Fruit fly (Drosophila melanogaster) whole organism, embryonic: Measurements from ENCODE around the gene Hand.
A peak's percentile ranks its signal among the peaks of the same experiment; 100 is the strongest.

Experiments
- ATbp ChIP-seq: fragments of 200-800 bp; sonication (Bioruptor generic); optimal IDR thresholded peaks from 2 replicates; lab custom pipeline; 2017; ENCODE audit warnings: missing biosample characterization, mild to moderate bottlenecking, missing genetic modification characterization, missing genetic modification reagents
- C15 ChIP-seq: fragments of 200-800 bp; sonication (Bioruptor generic); IDR thresholded peaks from 3 replicates; pipeline ENCODE4 v1.3.6; 2022; ENCODE audit warnings: missing biosample characterization, missing genetic modification characterization
- CG10321 ChIP-seq: fragments of 200-800 bp; sonication (Bioruptor generic); IDR thresholded peaks from 2 replicates; pipeline ENCODE4 v1.3.6; 2022; ENCODE audit warnings: missing biosample characterization, missing genetic modification characterization
- CG11456 ChIP-seq: fragments of 200-800 bp; sonication (Bioruptor generic); IDR thresholded peaks from 3 replicates; pipeline ENCODE4 v1.3.6; 2022; ENCODE audit warnings: missing biosample characterization, missing genetic modification characterization
- CG12104 ChIP-seq: fragments of 200-800 bp; sonication (Bioruptor generic); optimal IDR thresholded peaks from 3 replicates; lab custom pipeline; 2016; ENCODE audit warnings: missing biosample characterization, missing genetic modification characterization
- CG14050 ChIP-seq: fragments of 200-800 bp; sonication (Bioruptor generic); IDR thresholded peaks from 3 replicates; pipeline ENCODE4 v1.3.6; 2022; ENCODE audit warnings: missing biosample characterization, missing genetic modification characterization
- CG15073 ChIP-seq: fragments of 200-800 bp; sonication (Bioruptor generic); optimal IDR thresholded peaks from 2 replicates; lab custom pipeline; 2016; ENCODE audit warnings: missing biosample characterization, missing genetic modification characterization
- CG15696 ChIP-seq: fragments of 200-800 bp; sonication (Bioruptor generic); optimal IDR thresholded peaks from 2 replicates; lab custom pipeline; 2019; ENCODE audit warnings: missing biosample characterization, mild to moderate bottlenecking, missing genetic modification characterization, moderate library complexity
- CG17568 ChIP-seq: fragments of 200-800 bp; sonication (Bioruptor generic); optimal IDR thresholded peaks from 2 replicates; lab custom pipeline; 2018; ENCODE audit warnings: missing biosample characterization, mild to moderate bottlenecking, missing genetic modification characterization, moderate library complexity
- CG18262 ChIP-seq: fragments of 200-800 bp; optimal IDR thresholded peaks from 3 replicates; lab custom pipeline; 2019; ENCODE audit warnings: missing biosample characterization, mild to moderate bottlenecking, missing genetic modification characterization, moderate library complexity
- CG18619 ChIP-seq: fragments of 200-800 bp; sonication (Bioruptor generic); optimal IDR thresholded peaks from 3 replicates; lab custom pipeline; 2017; ENCODE audit warnings: missing biosample characterization, mild to moderate bottlenecking, missing genetic modification characterization
- CG32532 ChIP-seq: fragments of 200-800 bp; sonication (Bioruptor generic); IDR thresholded peaks from 2 replicates; pipeline ENCODE4 v1.3.6; 2022; ENCODE audit warnings: missing biosample characterization, missing genetic modification characterization
- CG33557 ChIP-seq: fragments of 200-800 bp; sonication (Bioruptor generic); optimal IDR thresholded peaks from 2 replicates; lab custom pipeline; 2019; ENCODE audit warnings: missing biosample characterization, mild to moderate bottlenecking, missing genetic modification characterization, moderate library complexity
- CG4424 ChIP-seq: fragments of 200-800 bp; sonication (Bioruptor generic); optimal IDR thresholded peaks from 3 replicates; lab custom pipeline; 2016; ENCODE audit warnings: missing biosample characterization, missing genetic modification characterization
- CG4707 ChIP-seq: fragments of 200-800 bp; sonication (Bioruptor generic); optimal IDR thresholded peaks from 2 replicates; lab custom pipeline; 2018; ENCODE audit warnings: missing biosample characterization, mild to moderate bottlenecking, missing genetic modification characterization, moderate library complexity
- CG8089 ChIP-seq: fragments of 200-800 bp; sonication (Bioruptor generic); optimal IDR thresholded peaks from 3 replicates; lab custom pipeline; 2016; ENCODE audit warnings: missing biosample characterization, missing genetic modification characterization
- CG8290 ChIP-seq, 3 experiments: fragments of 200-800 bp; sonication (Bioruptor generic); optimal IDR thresholded peaks; 2 replicates each; lab custom pipeline; 2016 to 2019; ENCODE audit warnings: missing biosample characterization in 3 of 3, missing genetic modification characterization in 3 of 3, mild to moderate bottlenecking in 2 of 3, moderate library complexity in 1 of 3
- CG8944 ChIP-seq: fragments of 200-800 bp; sonication (Bioruptor generic); optimal IDR thresholded peaks from 3 replicates; lab custom pipeline; 2016; ENCODE audit warnings: missing biosample characterization, missing genetic modification characterization
- CHES-1-like ChIP-seq: fragments of 200-800 bp; sonication (Bioruptor generic); optimal IDR thresholded peaks from 2 replicates; lab custom pipeline; 2016; ENCODE audit warnings: missing biosample characterization, missing genetic modification characterization
- Doc3 ChIP-seq: fragments of 200-800 bp; sonication (Bioruptor generic); IDR thresholded peaks from 3 replicates; pipeline ENCODE4 v1.3.6; 2022; ENCODE audit warnings: missing biosample characterization, missing genetic modification characterization; ENCODE audit not compliant: partially characterized antibody
- HmgD ChIP-seq: fragments of 200-800 bp; sonication (Bioruptor generic); optimal IDR thresholded peaks from 3 replicates; lab custom pipeline; 2016; ENCODE audit warnings: missing biosample characterization, missing genetic modification characterization
- Lim3 ChIP-seq: fragments of 200-800 bp; sonication (Bioruptor generic); IDR thresholded peaks from 2 replicates; pipeline ENCODE4 v1.3.6; 2022; ENCODE audit warnings: missing biosample characterization, missing genetic modification characterization
- NFAT ChIP-seq: fragments of 200-800 bp; sonication (Bioruptor generic); IDR thresholded peaks from 2 replicates; pipeline ENCODE4 v1.3.6; 2022; ENCODE audit warnings: missing biosample characterization, missing genetic modification characterization
- Poxn ChIP-seq: fragments of 200-800 bp; sonication (Bioruptor generic); IDR thresholded peaks from 2 replicates; pipeline ENCODE4 v1.3.6; 2022; ENCODE audit warnings: missing biosample characterization, missing genetic modification characterization
- Rfx ChIP-seq: fragments of 200-800 bp; sonication (Bioruptor generic); IDR thresholded peaks from 2 replicates; pipeline ENCODE4 v1.3.6; 2022; ENCODE audit warnings: missing biosample characterization, missing genetic modification characterization
- Ssrp ChIP-seq: fragments of 200-800 bp; sonication (Bioruptor generic); optimal IDR thresholded peaks from 2 replicates; lab custom pipeline; 2018; ENCODE audit warnings: missing biosample characterization, mild to moderate bottlenecking, missing genetic modification characterization, moderate library complexity
- Stat92E ChIP-seq, 3 experiments: fragments of >200 bp in 2 of 3; fragments of 200-800 bp in 1 of 3; sonication (Bioruptor generic) in 1 of 3; optimal IDR thresholded peaks; 2 replicates each; lab custom pipeline; 2017 to 2019; ENCODE audit warnings: missing biosample characterization in 3 of 3, missing genetic modification characterization in 3 of 3, mild to moderate bottlenecking in 1 of 3, moderate library complexity in 1 of 3
- bab2 ChIP-seq: fragments of 200-800 bp; sonication (Bioruptor generic); optimal IDR thresholded peaks from 2 replicates; lab custom pipeline; 2016; ENCODE audit warnings: missing biosample characterization, missing genetic modification characterization
- chm ChIP-seq: fragments of 200-800 bp; sonication (Bioruptor generic); IDR thresholded peaks from 2 replicates; pipeline ENCODE4 v1.3.6; 2022; ENCODE audit warnings: missing biosample characterization, missing genetic modification characterization
- eyg ChIP-seq: fragments of 200-800 bp; sonication (Bioruptor generic); optimal IDR thresholded peaks from 3 replicates; lab custom pipeline; 2016; ENCODE audit warnings: missing biosample characterization, missing genetic modification characterization
- gcm ChIP-seq: fragments of 200-800 bp; sonication (Bioruptor generic); optimal IDR thresholded peaks from 2 replicates; lab custom pipeline; 2019; ENCODE audit warnings: missing biosample characterization, mild to moderate bottlenecking, missing genetic modification characterization, moderate library complexity
- grau ChIP-seq: fragments of 200-800 bp; optimal IDR thresholded peaks from 3 replicates; lab custom pipeline; 2019; ENCODE audit warnings: missing biosample characterization, mild to moderate bottlenecking, missing genetic modification characterization, moderate library complexity
- gsb-n ChIP-seq: fragments of 200-800 bp; sonication (Bioruptor generic); optimal IDR thresholded peaks from 3 replicates; lab custom pipeline; 2018; ENCODE audit warnings: missing biosample characterization, mild to moderate bottlenecking, missing genetic modification characterization
- her ChIP-seq: fragments of 200-800 bp; sonication (Bioruptor generic); optimal IDR thresholded peaks from 2 replicates; lab custom pipeline; 2016; ENCODE audit warnings: missing biosample characterization, missing genetic modification characterization
- kah ChIP-seq: fragments of 200-800 bp; sonication (Bioruptor generic); optimal IDR thresholded peaks from 2 replicates; lab custom pipeline; 2018; ENCODE audit warnings: missing biosample characterization, mild to moderate bottlenecking, missing genetic modification characterization
- kay ChIP-seq: fragments of 200-800 bp; sonication (Bioruptor generic); optimal IDR thresholded peaks from 2 replicates; lab custom pipeline; 2016; ENCODE audit warnings: missing biosample characterization, missing genetic modification characterization
- mirr ChIP-seq: fragments of 200-800 bp; sonication (Bioruptor generic); optimal IDR thresholded peaks from 3 replicates; lab custom pipeline; 2018; ENCODE audit warnings: missing biosample characterization, mild to moderate bottlenecking, missing genetic modification characterization
- mld ChIP-seq: fragments of 200-800 bp; sonication (Bioruptor generic); IDR thresholded peaks from 3 replicates; pipeline ENCODE4 v1.3.6; 2022; ENCODE audit warnings: missing biosample characterization, missing genetic modification characterization; ENCODE audit not compliant: partially characterized antibody
- nom ChIP-seq: fragments of 200-800 bp; sonication (Bioruptor generic); optimal IDR thresholded peaks from 2 replicates; lab custom pipeline; 2017; ENCODE audit warnings: missing biosample characterization, missing genetic modification characterization, mild to moderate bottlenecking, moderate library complexity, missing genetic modification reagents
- run ChIP-seq: fragments of 200-800 bp; sonication (Bioruptor generic); optimal IDR thresholded peaks from 3 replicates; lab custom pipeline; 2018; ENCODE audit warnings: missing biosample characterization, mild to moderate bottlenecking, missing genetic modification characterization
- scrt ChIP-seq: fragments of 200-800 bp; sonication (Bioruptor generic); optimal IDR thresholded peaks from 2 replicates; lab custom pipeline; 2018; ENCODE audit warnings: missing biosample characterization, mild to moderate bottlenecking, missing genetic modification characterization, moderate library complexity
- seq ChIP-seq: fragments of 200-800 bp; sonication (Bioruptor generic); IDR thresholded peaks from 2 replicates; pipeline ENCODE4 v1.3.6; 2022; ENCODE audit warnings: missing biosample characterization, missing genetic modification characterization
- sima ChIP-seq: fragments of 200-800 bp; sonication (Bioruptor generic); optimal IDR thresholded peaks from 2 replicates; lab custom pipeline; 2016; ENCODE audit warnings: missing biosample characterization, missing genetic modification characterization
- so ChIP-seq: fragments of 200-800 bp; sonication (Bioruptor generic); IDR thresholded peaks from 3 replicates; pipeline ENCODE4 v1.3.6; 2022; ENCODE audit warnings: missing biosample characterization, missing genetic modification characterization
- tap ChIP-seq: fragments of 200-800 bp; optimal IDR thresholded peaks from 3 replicates; lab custom pipeline; 2019; ENCODE audit warnings: missing biosample characterization, mild to moderate bottlenecking, missing genetic modification characterization, moderate library complexity
- trem ChIP-seq: fragments of 200-800 bp; optimal IDR thresholded peaks from 3 replicates; lab custom pipeline; 2019; ENCODE audit warnings: missing biosample characterization, mild to moderate bottlenecking, missing genetic modification characterization, moderate library complexity
- tx ChIP-seq: fragments of 200-800 bp; sonication (Bioruptor generic); optimal IDR thresholded peaks from 2 replicates; lab custom pipeline; 2016; ENCODE audit warnings: missing biosample characterization, missing genetic modification characterization
- wdn ChIP-seq: fragments of 200-800 bp; sonication (Bioruptor generic); IDR thresholded peaks from 2 replicates; pipeline ENCODE4 v1.3.6; 2022; ENCODE audit warnings: missing biosample characterization, missing genetic modification characterization
- z ChIP-seq: fragments of 200-800 bp; sonication (Bioruptor generic); IDR thresholded peaks from 3 replicates; pipeline ENCODE4 v1.3.6; 2022; ENCODE audit warnings: missing biosample characterization, missing genetic modification characterization

Gene Hand

dm6 chr2L:10306518-10307260 lies 11.5 kb upstream of the Hand start, which contains the start of the genes CG5390 and CG4968 (continued):
- peak; percentile 38 for TF ChIP-seq CG4707 (GFP tag; lab: Kevin White, UChicago)
- no peak for TF ChIP-seq Doc3 (GFP tag; lab: Robert Waterston, UW)
- TF ChIP-seq Stat92E (GFP tag; optimal IDR thresholded peaks at IDR 0.05; lab: Kevin White, UChicago) = no peak
- TF ChIP-seq CG8944 (GFP tag; lab: Kevin White, UChicago) = no peak
- peak; percentile 78 for TF ChIP-seq CG32532 (GFP tag; lab: Robert Waterston, UW)
- peak; percentile 72 for TF ChIP-seq Rfx (GFP tag; lab: Robert Waterston, UW)
- no peak for TF ChIP-seq CG15073 (GFP tag; lab: Kevin White, UChicago)
- TF ChIP-seq gcm (GFP tag; lab: Kevin White, UChicago) = peak; percentile 64
- TF ChIP-seq eyg (GFP tag; lab: Kevin White, UChicago) = no peak
- TF ChIP-seq tx (GFP tag; lab: Kevin White, UChicago) = no peak
- peak; percentile 54 for TF ChIP-seq nom (GFP tag; lab: Kevin White, UChicago)
- TF ChIP-seq Lim3 (GFP tag; lab: Robert Waterston, UW) = no peak
- TF ChIP-seq CG11456 = peak; percentile 16; the same call in 1 of the 3 replicates
- TF ChIP-seq so (GFP tag; lab: Robert Waterston, UW) = peak; percentile 57; the same call in 1 of the 3 replicates
- TF ChIP-seq CG12104 (GFP tag; lab: Kevin White, UChicago) = peak; percentile 39
- TF ChIP-seq kah (GFP tag; lab: Kevin White, UChicago) = no peak
- peak; percentile 57 for TF ChIP-seq CG17568 (GFP tag; lab: Kevin White, UChicago)
- TF ChIP-seq CG10321 (GFP tag; lab: Robert Waterston, UW) = 0 out of 2 replicates have a peak, but pooled peaks have one; percentile 27
- TF ChIP-seq run (tag; lab: Kevin White, UChicago) = no peak
- TF ChIP-seq wdn (GFP tag; lab: Robert Waterston, UW) = peak; percentile 38; the same call in 1 of the 2 replicates
- peak; percentile 78 for TF ChIP-seq grau (tag; lab: Kevin White, UChicago)
- TF ChIP-seq seq (GFP tag; lab: Robert Waterston, UW) = 0 out of 2 replicates have a peak, but pooled peaks have one; percentile 34
- TF ChIP-seq CG4424 (GFP tag; lab: Kevin White, UChicago) = peak; percentile 57
- peak; percentile 70 for TF ChIP-seq NFAT (GFP tag; lab: Robert Waterston, UW)
- TF ChIP-seq z (GFP tag; lab: Robert Waterston, UW) = peak; percentile 63; the same call in 1 of the 3 replicates
- no peak for TF ChIP-seq sima (GFP tag; lab: Kevin White, UChicago)
- no peak for TF ChIP-seq bab2 (GFP tag; lab: Kevin White, UChicago)
- no peak for TF ChIP-seq scrt (GFP tag; lab: Kevin White, UChicago)
- peak; percentile 30; the same call in 1 of the 3 replicates for TF ChIP-seq CG14050
- TF ChIP-seq C15 (GFP tag; lab: Robert Waterston, UW) = no peak
- TF ChIP-seq ATbp (GFP tag; lab: Kevin White, UChicago) = no peak
- TF ChIP-seq CG33557 (GFP tag; lab: Kevin White, UChicago) = peak; percentile 32
- TF ChIP-seq gsb-n = no peak
- no peak for TF ChIP-seq tap
- peak; percentile 33 for TF ChIP-seq kay
- peak; percentile 20 for TF ChIP-seq mirr (GFP tag; lab: Kevin White, UChicago)
- peak; percentile 32 for TF ChIP-seq CG15696
- no peak for TF ChIP-seq CHES-1-like (GFP tag; lab: Kevin White, UChicago)
- TF ChIP-seq CG18619 (GFP tag; lab: Kevin White, UChicago) = peak; percentile 38
- TF ChIP-seq chm = no peak; the same call in 1 of the 2 replicates
- no peak for TF ChIP-seq her (GFP tag; lab: Kevin White, UChicago)
- peak; percentile 66 for TF ChIP-seq CG8290 (GFP tag; optimal IDR thresholded peaks at IDR 0.05; lab: Kevin White, UChicago)
- TF ChIP-seq CG8290 (tag; optimal IDR thresholded peaks at IDR 0.05; lab: Kevin White, UChicago) = no peak
- TF ChIP-seq trem (tag; lab: Kevin White, UChicago) = peak; percentile 95
- peak; percentile 69 for TF ChIP-seq CG18262 (tag; lab: Kevin White, UChicago)
- no peak for TF ChIP-seq HmgD (GFP tag; lab: Kevin White, UChicago)
- no peak for TF ChIP-seq Poxn (GFP tag; lab: Robert Waterston, UW)
- peak; percentile 49 for TF ChIP-seq Ssrp (tag; lab: Kevin White, UChicago)
- TF ChIP-seq mld (GFP tag; lab: Robert Waterston, UW) = no peak
- TF ChIP-seq CG8089 (GFP tag; lab: Kevin White, UChicago) = no peak
